Fruit fly (Drosophila melanogaster) whole organism, wandering third instar larva: Measurements from ENCODE around the gene CG32110.

Experiments
- Abd-B ChIP-seq: fragments of >200 bp; optimal IDR thresholded peaks from 2 replicates; lab custom pipeline; 2017; ENCODE audit warnings: missing biosample characterization, missing genetic modification characterization
- CG32264 ChIP-seq: fragments of 200-800 bp; sonication (Bioruptor generic); optimal IDR thresholded peaks from 2 replicates; lab custom pipeline; 2016; ENCODE audit warnings: missing biosample characterization, missing genetic modification characterization
- CG9705 ChIP-seq: fragments of 200-800 bp; sonication (Bioruptor generic); optimal IDR thresholded peaks from 2 replicates; lab custom pipeline; 2018; ENCODE audit warnings: missing biosample characterization, mild to moderate bottlenecking, missing genetic modification characterization
- CrebA ChIP-seq: fragments of 200-800 bp; sonication (Bioruptor generic); optimal IDR thresholded peaks from 2 replicates; lab custom pipeline; 2016; ENCODE audit warnings: missing biosample characterization, mild to moderate bottlenecking, missing genetic modification characterization, borderline replicate concordance
- Dfd ChIP-seq: fragments of >200 bp; optimal IDR thresholded peaks from 2 replicates; lab custom pipeline; 2017; ENCODE audit warnings: missing biosample characterization, missing genetic modification characterization
- Dif ChIP-seq: fragments of 200-275, 200-300 bp; sonication (Bioruptor generic); optimal IDR thresholded peaks from 2 replicates; lab custom pipeline; 2018; ENCODE audit warnings: missing biosample characterization, missing genetic modification characterization; ENCODE audit not compliant: partially characterized antibody
- GATAd ChIP-seq: sonication (Bioruptor generic); optimal IDR thresholded peaks from 2 replicates; lab custom pipeline; 2016; ENCODE audit warnings: missing biosample characterization, missing genetic modification characterization
- HLH106 ChIP-seq: fragments of 200-800 bp; optimal IDR thresholded peaks from 3 replicates; lab custom pipeline; 2019; ENCODE audit warnings: missing biosample characterization, mild to moderate bottlenecking, missing genetic modification characterization, moderate library complexity
- Hnf4 ChIP-seq: fragments of 200-800 bp; sonication (Bioruptor generic); optimal IDR thresholded peaks from 2 replicates; lab custom pipeline; 2016; ENCODE audit warnings: missing biosample characterization, mild to moderate bottlenecking, missing genetic modification characterization
- Hr78 ChIP-seq: fragments of >200 bp; optimal IDR thresholded peaks from 2 replicates; lab custom pipeline; 2017; ENCODE audit warnings: missing biosample characterization, missing genetic modification characterization
- Hr83 ChIP-seq: fragments of 200-300 bp; sonication (Bioruptor generic); optimal IDR thresholded peaks from 2 replicates; lab custom pipeline; 2016; ENCODE audit warnings: missing biosample characterization, mild to moderate bottlenecking, missing genetic modification characterization, moderate library complexity; ENCODE audit not compliant: poor library complexity, severe bottlenecking
- Jra ChIP-seq: sonication (Bioruptor generic); optimal IDR thresholded peaks from 2 replicates; lab custom pipeline; 2016; ENCODE audit warnings: missing biosample characterization, missing genetic modification characterization
- Mio ChIP-seq: sonication (Bioruptor generic); optimal IDR thresholded peaks from 2 replicates; lab custom pipeline; 2016; ENCODE audit warnings: missing biosample characterization, missing genetic modification characterization
- Myc ChIP-seq: fragments of >200 bp; optimal IDR thresholded peaks from 2 replicates; lab custom pipeline; 2017
- N ChIP-seq: fragments of >200 bp; optimal IDR thresholded peaks from 2 replicates; lab custom pipeline; 2018; ENCODE audit warnings: missing biosample characterization, missing external identifiers, missing genetic modification characterization
- OdsH ChIP-seq: fragments of 200-800 bp; sonication (Bioruptor generic); optimal IDR thresholded peaks from 2 replicates; lab custom pipeline; 2016; ENCODE audit warnings: missing biosample characterization, mild to moderate bottlenecking, missing genetic modification characterization
- Rel ChIP-seq, 2 experiments: fragments of 200-800 bp; sonication (Bioruptor generic) in 1 of 2; optimal IDR thresholded peaks; 2 replicates in 1 of 2; 3 replicates in 1 of 2; lab custom pipeline; 2016 to 2019; ENCODE audit warnings: mild to moderate bottlenecking in 2 of 2, missing biosample characterization in 2 of 2, missing genetic modification characterization in 2 of 2, moderate library complexity in 1 of 2
- Sp1 ChIP-seq: fragments of 200-800 bp; sonication (Bioruptor generic); optimal IDR thresholded peaks from 3 replicates; lab custom pipeline; 2019; ENCODE audit warnings: missing biosample characterization, mild to moderate bottlenecking, missing genetic modification characterization, moderate library complexity
- Vsx2 ChIP-seq: fragments of 200-300, 225-300 bp; sonication (Bioruptor generic); optimal IDR thresholded peaks from 2 replicates; lab custom pipeline; 2018; ENCODE audit warnings: missing biosample characterization, missing genetic modification characterization; ENCODE audit not compliant: partially characterized antibody
- br ChIP-seq: fragments of 200-800 bp; sonication (Bioruptor generic); optimal IDR thresholded peaks from 2 replicates; lab custom pipeline; 2016; ENCODE audit warnings: missing biosample characterization, missing genetic modification characterization
- brk ChIP-seq: fragments of 200-800 bp; sonication (Bioruptor generic); optimal IDR thresholded peaks from 2 replicates; lab custom pipeline; 2016; ENCODE audit warnings: missing biosample characterization, mild to moderate bottlenecking, missing genetic modification characterization
- dl ChIP-seq, 2 experiments: fragments of 175-275, 200-275 bp in 1 of 2; fragments of 200-275 bp in 1 of 2; sonication (Bioruptor generic); optimal IDR thresholded peaks; lab custom pipeline; 2018; ENCODE audit warnings: mild to moderate bottlenecking in 2 of 2, missing biosample characterization in 2 of 2, missing genetic modification characterization in 2 of 2, moderate library complexity in 2 of 2; ENCODE audit not compliant: partially characterized antibody in 2 of 2, insufficient read depth in 1 of 2
- dmrt93B ChIP-seq: fragments of 200-800 bp; sonication (Bioruptor generic); optimal IDR thresholded peaks from 2 replicates; lab custom pipeline; 2018; ENCODE audit warnings: missing biosample characterization, mild to moderate bottlenecking, missing genetic modification characterization
- dsf ChIP-seq: sonication (Bioruptor generic); optimal IDR thresholded peaks from 2 replicates; lab custom pipeline; 2016; ENCODE audit warnings: missing biosample characterization, missing genetic modification characterization, borderline replicate concordance
- ey ChIP-seq: fragments of 200-800 bp; sonication (Bioruptor generic); optimal IDR thresholded peaks from 2 replicates; lab custom pipeline; 2016; ENCODE audit warnings: missing biosample characterization, missing genetic modification characterization
- foxo ChIP-seq, 2 experiments: fragments of 200-800 bp; sonication (Bioruptor generic); optimal IDR thresholded peaks; 2 replicates in 1 of 2; 3 replicates in 1 of 2; lab custom pipeline; 2016 to 2017; ENCODE audit warnings: missing biosample characterization in 2 of 2, missing genetic modification characterization in 2 of 2
- fru ChIP-seq: fragments of 200-800 bp; sonication (Bioruptor generic); optimal IDR thresholded peaks from 3 replicates; lab custom pipeline; 2016; ENCODE audit warnings: missing biosample characterization, mild to moderate bottlenecking, missing genetic modification characterization
- h ChIP-seq: fragments of 200-800 bp; sonication (Bioruptor generic); optimal IDR thresholded peaks from 3 replicates; lab custom pipeline; 2016; ENCODE audit warnings: missing biosample characterization, mild to moderate bottlenecking, missing genetic modification characterization
- lola ChIP-seq: fragments of >200 bp; optimal IDR thresholded peaks from 2 replicates; lab custom pipeline; 2017; ENCODE audit warnings: missing biosample characterization, missing genetic modification characterization
- pan ChIP-seq: fragments of >200 bp; optimal IDR thresholded peaks from 2 replicates; lab custom pipeline; 2017
- psq ChIP-seq: fragments of 200-800 bp; sonication (Bioruptor generic); optimal IDR thresholded peaks from 3 replicates; lab custom pipeline; 2017; ENCODE audit warnings: missing biosample characterization, mild to moderate bottlenecking, missing genetic modification characterization, moderate library complexity
- rgr ChIP-seq: fragments of 200-800 bp; sonication (Bioruptor generic); optimal IDR thresholded peaks from 3 replicates; lab custom pipeline; 2016; ENCODE audit warnings: missing biosample characterization, mild to moderate bottlenecking, missing genetic modification characterization
- sage ChIP-seq: fragments of 200-800 bp; sonication (Bioruptor generic); optimal IDR thresholded peaks from 2 replicates; lab custom pipeline; 2016; ENCODE audit warnings: missing biosample characterization, mild to moderate bottlenecking, missing genetic modification characterization
- sv ChIP-seq: fragments of 200-800 bp; sonication (Bioruptor generic); optimal IDR thresholded peaks from 3 replicates; lab custom pipeline; 2016; ENCODE audit warnings: missing biosample characterization, missing genetic modification characterization
- tai ChIP-seq: sonication (Bioruptor generic); optimal IDR thresholded peaks from 2 replicates; lab custom pipeline; 2016; ENCODE audit warnings: missing biosample characterization, missing genetic modification characterization
- usp ChIP-seq: fragments of >200 bp; optimal IDR thresholded peaks from 2 replicates; lab custom pipeline; 2017; ENCODE audit warnings: missing biosample characterization, missing genetic modification characterization
- woc ChIP-seq: sonication (Bioruptor generic); optimal IDR thresholded peaks from 2 replicates; lab custom pipeline; 2016; ENCODE audit warnings: missing biosample characterization, mild to moderate bottlenecking, missing genetic modification characterization

The CG32110 gene

DNA sequence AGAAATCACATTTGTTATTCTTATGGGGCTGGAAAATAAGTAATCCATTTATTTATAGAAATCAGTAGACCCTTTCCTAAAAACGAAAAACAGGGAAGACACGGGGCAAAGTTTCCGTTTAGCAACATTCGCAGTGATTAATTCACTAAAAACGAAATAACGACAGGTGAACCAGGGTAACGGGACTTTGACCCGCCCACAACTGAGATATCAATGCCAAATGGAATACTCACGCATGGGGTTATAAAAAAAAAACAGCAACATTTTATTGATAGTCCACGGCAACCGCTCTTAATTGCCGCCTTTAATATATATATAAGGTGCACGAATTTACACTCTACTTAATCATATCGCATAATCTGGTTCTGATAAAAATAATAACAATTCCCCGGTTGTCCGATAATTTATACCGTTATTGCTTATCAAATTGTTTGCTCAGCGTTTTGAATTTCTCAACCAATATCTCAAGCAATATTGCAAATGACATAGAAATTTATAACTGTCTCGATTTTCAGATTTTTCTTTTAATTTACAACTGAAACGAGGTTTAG, 16.8 kb upstream of the CG32110 start:
- TF ChIP-seq usp (GFP tag; lab: Kevin White, UChicago) (no peak), Hnf4 (GFP tag; lab: Kevin White, UChicago) (peak; percentile 22)

DNA sequence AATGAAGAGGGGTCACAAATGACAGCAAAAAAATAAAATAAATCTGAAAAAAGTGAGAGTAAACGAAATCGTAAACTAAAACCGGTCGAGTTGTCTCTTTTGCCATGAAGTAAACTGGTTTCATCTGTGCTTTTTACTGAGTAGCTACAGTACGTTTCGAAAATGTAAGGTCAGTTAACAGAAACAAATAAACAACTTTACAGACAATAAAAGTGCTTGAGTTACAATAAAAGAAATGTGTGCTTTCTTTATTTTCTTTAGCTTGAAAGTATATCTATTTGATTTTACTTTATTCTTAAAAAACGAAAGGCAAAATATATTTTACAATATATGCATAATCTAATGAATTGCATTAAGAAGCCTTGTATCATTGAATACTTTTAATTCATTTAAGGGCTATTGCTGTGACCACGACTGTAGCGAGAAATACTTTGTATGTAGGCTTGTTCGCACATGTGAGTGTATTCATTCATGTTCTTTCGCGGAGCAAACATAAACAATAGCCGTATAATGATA, 15.5 kb upstream of the CG32110 start:
- peak in 1 of 2 experiments; percentile 90 for TF ChIP-seq foxo (GFP tag; optimal IDR thresholded peaks at IDR 0.05; lab: Kevin White, UChicago)
- TF ChIP-seq Hnf4 (GFP tag; lab: Kevin White, UChicago): peak; percentile 73
- no peak for TF ChIP-seq Hr78 (GFP tag; lab: Kevin White, UChicago)
- no peak for TF ChIP-seq Myc
- TF ChIP-seq dmrt93B (GFP tag; lab: Kevin White, UChicago): no peak
- TF ChIP-seq HLH106 (tag; lab: Kevin White, UChicago): peak; percentile 92
- no peak for TF ChIP-seq lola (GFP tag; lab: Kevin White, UChicago)
- TF ChIP-seq CG9705: peak; percentile 75
- TF ChIP-seq dl (GFP tag; optimal IDR thresholded peaks at IDR 0.05; lab: Kevin White, UChicago; ENCODE audit: insufficient read depth in 1 of 2, partially characterized antibody in 2 of 2): no peak
- peak; percentile 86 for TF ChIP-seq ey (GFP tag; lab: Kevin White, UChicago)
- peak; percentile 14 for TF ChIP-seq sage
- TF ChIP-seq usp (GFP tag; lab: Kevin White, UChicago): no peak
- no peak for TF ChIP-seq Dif (GFP tag; lab: Kevin White, UChicago)
- no peak for TF ChIP-seq Vsx2
- peak; percentile 66 for TF ChIP-seq Jra (GFP tag; lab: Kevin White, UChicago)
- TF ChIP-seq dsf (GFP tag; lab: Kevin White, UChicago): peak; percentile 37
- peak; percentile 83 for TF ChIP-seq psq (GFP tag; lab: Kevin White, UChicago)
- no peak for TF ChIP-seq N (GFP tag; lab: Kevin White, UChicago)
- peak; percentile 52 for TF ChIP-seq Rel (GFP tag; optimal IDR thresholded peaks at IDR 0.05; lab: Kevin White, UChicago)
- TF ChIP-seq Rel (tag; optimal IDR thresholded peaks at IDR 0.05; lab: Kevin White, UChicago): peak; percentile 74
- peak; percentile 85 for TF ChIP-seq OdsH
- no peak for TF ChIP-seq Hr83 (GFP tag; lab: Kevin White, UChicago)
- no peak for TF ChIP-seq Dfd (GFP tag; lab: Kevin White, UChicago)
- TF ChIP-seq CrebA (GFP tag; lab: Kevin White, UChicago): no peak
- TF ChIP-seq br (GFP tag; lab: Kevin White, UChicago): peak; percentile 82
- no peak for TF ChIP-seq Abd-B (GFP tag; lab: Kevin White, UChicago)
- peak; percentile 91 for TF ChIP-seq fru
- no peak for TF ChIP-seq Mio (GFP tag; lab: Kevin White, UChicago)
- TF ChIP-seq sv: peak; percentile 44
- peak; percentile 90 for TF ChIP-seq h (GFP tag; lab: Kevin White, UChicago)
- TF ChIP-seq brk (GFP tag; lab: Kevin White, UChicago): peak; percentile 56
- peak; percentile 93 for TF ChIP-seq woc
- peak; percentile 93 for TF ChIP-seq Sp1 (GFP tag; lab: Kevin White, UChicago)
- peak; percentile 85 for TF ChIP-seq rgr
- no peak for TF ChIP-seq pan
- TF ChIP-seq GATAd (GFP tag; lab: Kevin White, UChicago): peak; percentile 20
- peak; percentile 62 for TF ChIP-seq tai
- peak; percentile 47 for TF ChIP-seq CG32264 (GFP tag; lab: Kevin White, UChicago)
- TF ChIP-seq, all 38 proteins: peak for 22

DNA sequence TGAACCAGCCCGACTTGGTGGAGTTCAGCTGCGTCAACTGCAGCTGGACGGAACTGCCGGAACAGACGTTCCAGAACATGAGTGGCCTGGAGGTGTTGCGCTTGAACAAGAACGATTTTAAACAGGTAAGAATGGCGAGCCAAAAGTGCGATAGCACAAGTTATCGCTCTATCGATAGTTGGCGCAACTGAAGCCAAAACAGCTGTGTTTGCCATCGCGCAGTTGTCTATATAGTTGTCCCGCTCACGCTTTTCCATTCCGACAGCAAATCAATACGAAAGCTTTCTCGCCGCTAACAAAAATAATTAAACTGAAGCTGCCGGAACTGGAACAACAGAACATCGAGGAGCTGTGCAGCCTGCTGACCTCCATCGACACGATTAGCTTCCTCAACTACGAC, 14.0 kb upstream of the CG32110 start:
- TF ChIP-seq Abd-B (GFP tag; lab: Kevin White, UChicago) (no peak), CG32264 (GFP tag; lab: Kevin White, UChicago) (no peak), sv (no peak), sage (no peak), usp (GFP tag; lab: Kevin White, UChicago) (no peak), foxo (GFP tag; optimal IDR thresholded peaks at IDR 0.05; lab: Kevin White, UChicago) (no peak), rgr (no peak), Rel (GFP tag; optimal IDR thresholded peaks at IDR 0.05; lab: Kevin White, UChicago) (no peak), Rel (tag; optimal IDR thresholded peaks at IDR 0.05; lab: Kevin White, UChicago) (no peak), pan (no peak), dl (GFP tag; optimal IDR thresholded peaks at IDR 0.05; lab: Kevin White, UChicago; ENCODE audit: insufficient read depth in 1 of 2, partially characterized antibody in 2 of 2) (no peak), Vsx2 (no peak), N (GFP tag; lab: Kevin White, UChicago) (no peak), Hr78 (GFP tag; lab: Kevin White, UChicago) (no peak), fru (no peak)
- TF ChIP-seq, all 38 proteins: peak for 0
